Worm (Caenorhabditis elegans) whole organism, young adult: ENCODE results near the gene cmk-1.
"Not testable (repeated sequence)": the region's sequence is repeated elsewhere in the genome, so short reads cannot be mapped to it uniquely, and the experiment has no call there.

Source experiments
- B0035.1 ChIP-seq: sonication (generic microtip); optimal IDR thresholded peaks from 2 replicates; lab custom pipeline; 2016; ENCODE audit warnings: missing genetic modification characterization, mild to moderate bottlenecking, missing compliant biosample characterization, missing genotype, missing genetic modification reagents
- C06A6.2 ChIP-seq: fragments of 200-800 bp; sonication (Bioruptor generic); conservative IDR thresholded peaks from 2 replicates; pipeline ENCODE4 v1.3.6; 2022; ENCODE audit warnings: missing genetic modification characterization, missing compliant biosample characterization
- C17E4.6 ChIP-seq: fragments of 200-800 bp; sonication (Bioruptor generic); IDR thresholded peaks from 2 replicates; pipeline ENCODE4 v1.3.6; 2022; ENCODE audit warnings: missing genetic modification reagents, missing genetic modification characterization, missing compliant biosample characterization
- D2030.7 ChIP-seq: fragments of 200-800 bp; sonication (Bioruptor generic); IDR thresholded peaks from 2 replicates; pipeline ENCODE4 v1.3.6; 2022; ENCODE audit warnings: missing genetic modification reagents, missing genetic modification characterization, missing compliant biosample characterization
- F22D6.2 ChIP-seq: sonication (generic microtip); optimal IDR thresholded peaks from 2 replicates; lab custom pipeline; 2016; ENCODE audit warnings: mild to moderate bottlenecking, missing genetic modification characterization, missing compliant biosample characterization
- F33H1.4 ChIP-seq: fragments of 200-800 bp; sonication (Bioruptor generic); IDR thresholded peaks from 2 replicates; pipeline ENCODE4 v1.3.6; 2022; ENCODE audit warnings: missing genetic modification reagents, missing genetic modification characterization, missing compliant biosample characterization
- F37B4.10 ChIP-seq: fragments of 200-800 bp; sonication (Bioruptor generic); IDR thresholded peaks from 2 replicates; pipeline ENCODE4 v1.3.6; 2022; ENCODE audit warnings: missing genetic modification characterization, missing compliant biosample characterization
- F39B2.1 ChIP-seq: fragments of 200-800 bp; sonication (Bioruptor generic); IDR thresholded peaks from 2 replicates; pipeline ENCODE4 v1.3.6; 2022; ENCODE audit warnings: missing genetic modification reagents, missing genetic modification characterization, missing compliant biosample characterization
- K11D2.4 ChIP-seq: fragments of 200-800 bp; sonication (Bioruptor generic); IDR thresholded peaks from 2 replicates; pipeline ENCODE4 v1.3.6; 2022; ENCODE audit warnings: missing genetic modification reagents, missing genetic modification characterization, missing compliant biosample characterization
- K12H6.12 ChIP-seq: fragments of 200-800 bp; sonication (Bioruptor generic); optimal IDR thresholded peaks from 2 replicates; lab custom pipeline; 2018; ENCODE audit warnings: mild to moderate bottlenecking, missing genetic modification characterization, missing compliant biosample characterization
- Y53G8AR.9 ChIP-seq: fragments of 200-800 bp; sonication (Bioruptor generic); conservative IDR thresholded peaks from 2 replicates; pipeline ENCODE4 v1.3.6; 2022; ENCODE audit warnings: missing genetic modification reagents, missing genetic modification characterization, missing compliant biosample characterization
- Y95B8A.8 ChIP-seq: fragments of 200-800 bp; sonication (Bioruptor generic); IDR thresholded peaks from 2 replicates; pipeline ENCODE4 v1.3.6; 2022; ENCODE audit warnings: missing genetic modification reagents, missing genetic modification characterization, missing compliant biosample characterization
- aptf-2 ChIP-seq: fragments of 200-800 bp; sonication (Bioruptor generic); conservative IDR thresholded peaks from 2 replicates; pipeline ENCODE4 v1.3.6; 2022; ENCODE audit warnings: missing genetic modification reagents, missing genetic modification characterization, missing compliant biosample characterization
- aptf-3 ChIP-seq: fragments of 200-800 bp; sonication (Bioruptor generic); IDR thresholded peaks from 2 replicates; pipeline ENCODE4 v1.3.6; 2022; ENCODE audit warnings: missing genetic modification characterization, missing compliant biosample characterization
- attf-6 ChIP-seq: fragments of 200-800 bp; sonication (Bioruptor generic); IDR thresholded peaks from 2 replicates; pipeline ENCODE4 v1.3.6; 2022; ENCODE audit warnings: missing genetic modification reagents, missing genetic modification characterization, missing compliant biosample characterization
- bed-2 ChIP-seq: fragments of 200-800 bp; sonication (Bioruptor generic); IDR thresholded peaks from 2 replicates; pipeline ENCODE4 v1.3.6; 2022; ENCODE audit warnings: missing genetic modification reagents, missing genetic modification characterization, missing compliant biosample characterization
- cebp-1 ChIP-seq, 2 experiments: fragments of 200-800 bp in 1 of 2; sonication (Bioruptor generic) in 1 of 2; sonication (generic microtip) in 1 of 2; IDR thresholded peaks in 1 of 2; optimal IDR thresholded peaks in 1 of 2; 2 replicates each; pipeline versions ENCODE4 v1.3.6 to Lab custom; 2017 to 2022; ENCODE audit warnings: missing compliant biosample characterization in 2 of 2, missing genetic modification characterization in 2 of 2, mild to moderate bottlenecking in 1 of 2, missing genetic modification reagents in 1 of 2, moderate library complexity in 1 of 2
- cebp-2 ChIP-seq: fragments of 200-800 bp; sonication (Bioruptor generic); IDR thresholded peaks from 2 replicates; pipeline ENCODE4 v1.3.6; 2022; ENCODE audit warnings: missing genetic modification characterization, missing compliant biosample characterization
- ceh-100 ChIP-seq: fragments of 200-800 bp; sonication (Bioruptor generic); IDR thresholded peaks from 2 replicates; pipeline ENCODE4 v1.3.6; 2022; ENCODE audit warnings: missing genetic modification reagents, missing genetic modification characterization, missing compliant biosample characterization
- ceh-58 ChIP-seq: fragments of 200-800 bp; sonication (Bioruptor generic); IDR thresholded peaks from 2 replicates; pipeline ENCODE4 v1.3.6; 2022; ENCODE audit warnings: missing genetic modification characterization, missing compliant biosample characterization
- ceh-91 ChIP-seq: fragments of 200-800 bp; sonication (Bioruptor generic); IDR thresholded peaks from 2 replicates; pipeline ENCODE4 v1.3.6; 2022; ENCODE audit warnings: missing genetic modification reagents, missing genetic modification characterization, missing compliant biosample characterization
- egl-18 ChIP-seq: fragments of 200-800 bp; sonication (Bioruptor generic); IDR thresholded peaks from 2 replicates; pipeline ENCODE4 v1.3.6; 2022; ENCODE audit warnings: missing genetic modification reagents, missing genetic modification characterization, missing compliant biosample characterization
- egrh-3 ChIP-seq: fragments of 200-800 bp; sonication (Bioruptor generic); IDR thresholded peaks from 2 replicates; pipeline ENCODE4 v1.3.6; 2022; ENCODE audit warnings: missing genetic modification reagents, missing genetic modification characterization, missing compliant biosample characterization
- hmg-1.2 ChIP-seq: fragments of 200-800 bp; sonication (Bioruptor generic); IDR thresholded peaks from 2 replicates; pipeline ENCODE4 v1.3.6; 2022; ENCODE audit warnings: missing genetic modification reagents, missing genetic modification characterization, missing compliant biosample characterization
- hmg-20 ChIP-seq: fragments of 200-800 bp; sonication (Bioruptor generic); IDR thresholded peaks from 2 replicates; pipeline ENCODE4 v1.3.6; 2022; ENCODE audit warnings: missing genetic modification reagents, missing genetic modification characterization, missing compliant biosample characterization
- hrde-1 ChIP-seq: sonication (generic microtip); optimal IDR thresholded peaks from 2 replicates; lab custom pipeline; 2016; ENCODE audit warnings: missing genetic modification characterization, mild to moderate bottlenecking, missing compliant biosample characterization, moderate library complexity, missing genotype, missing genetic modification reagents, borderline replicate concordance
- hsf-1 ChIP-seq: fragments of 200-800 bp; sonication (Bioruptor generic); IDR thresholded peaks from 2 replicates; pipeline ENCODE4 v1.3.6; 2022; ENCODE audit warnings: missing genetic modification reagents, missing genetic modification characterization, missing compliant biosample characterization
- lag-1 ChIP-seq: fragments of 200-800 bp; sonication (Bioruptor generic); IDR thresholded peaks from 2 replicates; pipeline ENCODE4 v1.3.6; 2022; ENCODE audit warnings: missing genetic modification reagents, missing genetic modification characterization, missing compliant biosample characterization
- lin-26 ChIP-seq: fragments of 200-800 bp; sonication (Bioruptor generic); IDR thresholded peaks from 2 replicates; pipeline ENCODE4 v1.3.6; 2022; ENCODE audit warnings: missing genetic modification reagents, missing genetic modification characterization, missing compliant biosample characterization
- lin-35 ChIP-seq, 3 experiments: fragments of 150-350 bp in 2 of 3; sonication (generic microtip) in 1 of 3; optimal IDR thresholded peaks; 2 replicates each; lab custom pipeline; 2014 to 2018; ENCODE audit warnings: missing biosample characterization in 3 of 3, missing genetic modification characterization in 3 of 3, missing genetic modification reagents in 3 of 3
- lir-1 ChIP-seq: fragments of 200-800 bp; sonication (Bioruptor generic); conservative IDR thresholded peaks from 2 replicates; pipeline ENCODE4 v1.3.6; 2022; ENCODE audit warnings: missing genetic modification reagents, missing genetic modification characterization, missing compliant biosample characterization
- madf-8 ChIP-seq: fragments of 200-800 bp; sonication (Bioruptor generic); conservative IDR thresholded peaks from 2 replicates; pipeline ENCODE4 v1.3.6; 2022; ENCODE audit warnings: missing genetic modification reagents, missing genetic modification characterization, missing compliant biosample characterization
- mcd-1 ChIP-seq: fragments of 200-800 bp; sonication (Bioruptor generic); IDR thresholded peaks from 2 replicates; pipeline ENCODE4 v1.3.6; 2022; ENCODE audit warnings: missing genetic modification reagents, missing genetic modification characterization, missing compliant biosample characterization
- mel-28 ChIP-seq: sonication (generic microtip); optimal IDR thresholded peaks from 2 replicates; lab custom pipeline; 2016; ENCODE audit warnings: borderline replicate concordance, mild to moderate bottlenecking, missing genetic modification characterization, missing compliant biosample characterization
- nfya-2 ChIP-seq: fragments of 200-800 bp; sonication (Bioruptor generic); IDR thresholded peaks from 2 replicates; pipeline ENCODE4 v1.3.6; 2022; ENCODE audit warnings: missing genetic modification reagents, missing genetic modification characterization, missing compliant biosample characterization
- pbrm-1 ChIP-seq: fragments of 200-800 bp; sonication (Bioruptor generic); IDR thresholded peaks from 2 replicates; pipeline ENCODE4 v1.3.6; 2022; ENCODE audit warnings: missing genetic modification reagents, missing genetic modification characterization, missing compliant biosample characterization
- sea-2 ChIP-seq: fragments of 200-800 bp; sonication (Bioruptor generic); IDR thresholded peaks from 2 replicates; pipeline ENCODE4 v1.3.6; 2022; ENCODE audit warnings: missing genetic modification characterization, missing compliant biosample characterization
- snpc-1.3 ChIP-seq: sonication (generic microtip); optimal IDR thresholded peaks from 2 replicates; lab custom pipeline; 2017; ENCODE audit warnings: missing genetic modification characterization, mild to moderate bottlenecking, missing compliant biosample characterization, antibody characterized with exemption, moderate library complexity, missing genotype, missing genetic modification reagents; ENCODE audit not compliant: insufficient read depth
- unc-62 ChIP-seq: fragments of 150-350 bp; optimal IDR thresholded peaks from 2 replicates; lab custom pipeline; 2014; ENCODE audit warnings: missing biosample characterization, missing genetic modification reagents, missing genetic modification characterization
- zfh-2 ChIP-seq: fragments of 200-800 bp; sonication (Bioruptor generic); conservative IDR thresholded peaks from 2 replicates; pipeline ENCODE4 v1.3.6; 2022; ENCODE audit warnings: missing genetic modification reagents, missing genetic modification characterization, missing compliant biosample characterization
- zim-3 ChIP-seq: sonication (generic microtip); optimal IDR thresholded peaks from 2 replicates; lab custom pipeline; 2017; ENCODE audit warnings: mild to moderate bottlenecking, missing genetic modification characterization, moderate library complexity, missing compliant biosample characterization
- ztf-25 ChIP-seq: fragments of 200-800 bp; sonication (Bioruptor generic); IDR thresholded peaks from 2 replicates; pipeline ENCODE4 v1.3.6; 2022; ENCODE audit warnings: missing genetic modification reagents, missing genetic modification characterization, missing compliant biosample characterization
- ztf-28 ChIP-seq: fragments of 200-800 bp; sonication (Bioruptor generic); IDR thresholded peaks from 2 replicates; pipeline ENCODE4 v1.3.6; 2022; ENCODE audit warnings: missing genetic modification reagents, missing genetic modification characterization, missing compliant biosample characterization
- ztf-6 ChIP-seq: fragments of 200-800 bp; sonication (Bioruptor generic); IDR thresholded peaks from 2 replicates; pipeline ENCODE4 v1.3.6; 2022; ENCODE audit warnings: missing genetic modification reagents, missing genetic modification characterization, missing compliant biosample characterization

The cmk-1 gene

DNA sequence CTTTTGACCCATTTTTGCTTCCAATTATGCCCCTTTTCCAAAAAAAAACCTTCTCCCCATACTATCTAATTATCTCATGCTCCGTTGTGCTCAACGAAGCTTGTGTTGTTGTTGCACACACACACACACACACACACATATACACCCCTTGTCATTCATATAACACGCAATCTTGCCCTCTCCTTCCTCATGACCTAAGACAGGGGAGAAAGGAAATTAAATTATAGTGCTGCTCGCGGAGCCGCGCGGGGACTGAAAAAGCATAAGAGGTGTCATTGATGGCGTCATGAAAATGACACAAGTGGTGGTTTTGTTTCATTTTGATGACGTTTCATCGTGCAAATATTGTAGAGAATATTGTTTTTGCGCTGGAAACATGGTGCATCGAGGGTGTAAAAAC lies 2.5 kb downstream of the cmk-1 start:
- TF ChIP-seq lin-35 (GFP tag; optimal IDR thresholded peaks at IDR 0.05; lab: Kevin White, UChicago): peak in 1 of 3 experiments; percentile 7
- TF ChIP-seq F22D6.2 (tag; lab: Kevin White, UChicago): no peak
- no peak for TF ChIP-seq ceh-91
- TF ChIP-seq, all 124 proteins: peak for 1

DNA sequence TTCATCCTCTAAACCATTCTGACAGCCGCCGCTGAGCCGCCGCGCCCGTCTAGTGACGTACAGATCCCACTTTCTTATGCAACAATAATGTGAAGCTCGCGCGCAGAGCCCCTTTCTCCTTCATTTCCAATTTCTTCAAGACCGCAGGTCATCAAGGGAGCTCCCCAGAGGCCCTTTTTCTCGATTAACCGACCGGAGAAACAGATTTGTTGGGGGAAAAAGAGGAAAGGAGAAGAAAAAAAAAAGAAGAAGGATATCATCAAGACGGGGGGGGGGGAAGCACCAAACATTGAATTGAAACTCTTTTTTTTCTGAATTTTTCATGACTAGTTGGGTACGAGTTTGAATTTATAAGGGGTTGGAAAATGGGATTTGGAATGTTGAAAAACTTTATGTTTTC lies 3.1 kb downstream of the cmk-1 start:
- TF ChIP-seq F37B4.10 (no peak), bed-2 (GFP tag; lab: Robert Waterston, UW) (no peak), mel-28 (tag; lab: Kevin White, UChicago) (no peak), egl-18 (GFP tag; lab: Robert Waterston, UW) (no peak), snpc-1.3 (tag; lab: Kevin White, UChicago) (no peak), lir-1 (GFP tag; lab: Robert Waterston, UW) (no peak), zim-3 (no peak), K12H6.12 (tag; lab: Kevin White, UChicago) (no peak), B0035.1 (tag; lab: Kevin White, UChicago) (no peak), hrde-1 (tag; lab: Kevin White, UChicago) (no peak), unc-62 (GFP tag; lab: Kevin White, UChicago) (no peak)

ce11 chrIV:1831174-1831573 lies 6.9 kb downstream of the cmk-1 start:
- TF ChIP-seq nfya-2 (GFP tag; lab: Robert Waterston, UW): peak; percentile 93; the same call in 1 of the 2 replicates
- peak; percentile 98; the same call in 1 of the 2 replicates for TF ChIP-seq F37B4.10
- TF ChIP-seq sea-2 (GFP tag; lab: Robert Waterston, UW): peak; percentile 98
- peak; percentile 99 for TF ChIP-seq lag-1 (GFP tag; lab: Robert Waterston, UW)
- TF ChIP-seq cebp-1 (GFP tag; IDR thresholded peaks at IDR 0.05; lab: Robert Waterston, UW): peak; percentile 80
- not testable (repeated sequence) for TF ChIP-seq cebp-1 (tag; optimal IDR thresholded peaks at IDR 0.05; lab: Kevin White, UChicago)
- peak; percentile 97 for TF ChIP-seq F39B2.1 (GFP tag; lab: Robert Waterston, UW)
- TF ChIP-seq hmg-20: peak; percentile 94
- TF ChIP-seq egl-18 (GFP tag; lab: Robert Waterston, UW): peak; percentile 85; the same call in 1 of the 2 replicates
- peak; percentile 83; the same call in 1 of the 2 replicates for TF ChIP-seq hsf-1 (GFP tag; lab: Robert Waterston, UW)
- TF ChIP-seq C17E4.6 (GFP tag; lab: Robert Waterston, UW): peak; percentile 90
- peak; percentile 99 for TF ChIP-seq cebp-2
- peak; percentile 97 for TF ChIP-seq ztf-28 (GFP tag; lab: Robert Waterston, UW)
- peak; percentile 93 for TF ChIP-seq aptf-2 (GFP tag; lab: Robert Waterston, UW)
- peak; percentile 98 for TF ChIP-seq egrh-3 (GFP tag; lab: Robert Waterston, UW)
- TF ChIP-seq ceh-100 (GFP tag; lab: Robert Waterston, UW): peak; percentile 85
- TF ChIP-seq Y53G8AR.9 (GFP tag; lab: Robert Waterston, UW): peak; percentile 93
- TF ChIP-seq lin-26 (GFP tag; lab: Robert Waterston, UW): peak; percentile 99
- TF ChIP-seq mcd-1 (GFP tag; lab: Robert Waterston, UW): peak; percentile 81
- TF ChIP-seq zfh-2: peak; percentile 53
- peak; percentile 90 for TF ChIP-seq K11D2.4
- peak; percentile 98 for TF ChIP-seq ztf-6 (GFP tag; lab: Robert Waterston, UW)
- TF ChIP-seq ztf-25 (GFP tag; lab: Robert Waterston, UW): peak; percentile 98
- TF ChIP-seq attf-6 (GFP tag; lab: Robert Waterston, UW): peak; percentile 91
- peak; percentile 96 for TF ChIP-seq Y95B8A.8 (GFP tag; lab: Robert Waterston, UW)
- TF ChIP-seq F33H1.4 (GFP tag; lab: Robert Waterston, UW): peak; percentile 64
- peak; percentile 43 for TF ChIP-seq madf-8 (GFP tag; lab: Robert Waterston, UW)
- TF ChIP-seq ceh-58: peak; percentile 99
- peak; percentile 91 for TF ChIP-seq pbrm-1 (GFP tag; lab: Robert Waterston, UW)
- 0 out of 2 replicates have a peak, but pooled peaks have one; percentile 30 for TF ChIP-seq hmg-1.2
- TF ChIP-seq aptf-3 (GFP tag; lab: Robert Waterston, UW): peak; percentile 100
- TF ChIP-seq D2030.7 (GFP tag; lab: Robert Waterston, UW): peak; percentile 94
- TF ChIP-seq C06A6.2 (GFP tag; lab: Robert Waterston, UW): peak; percentile 61; the same call in 1 of the 2 replicates
